Worm (Caenorhabditis elegans) whole organism, mixed stage, embryonic: Measurements from ENCODE around the gene tpra-1.

Source experiments
- bed-3 ChIP-seq: fragments of 200-800 bp; sonication (Bioruptor generic); optimal IDR thresholded peaks from 3 replicates; lab custom pipeline; 2018; ENCODE audit warnings: mild to moderate bottlenecking, missing genetic modification characterization, moderate library complexity, missing compliant biosample characterization
- ceh-43 ChIP-seq: fragments of 200-800 bp; sonication (Bioruptor generic); optimal IDR thresholded peaks from 2 replicates; lab custom pipeline; 2018; ENCODE audit warnings: mild to moderate bottlenecking, missing genetic modification characterization, moderate library complexity, missing compliant biosample characterization
- ceh-83 ChIP-seq: fragments of 200-800 bp; sonication (Bioruptor generic); optimal IDR thresholded peaks from 2 replicates; lab custom pipeline; 2018; ENCODE audit warnings: mild to moderate bottlenecking, missing genetic modification characterization, missing compliant biosample characterization
- ces-1 ChIP-seq: fragments of 150-350 bp; optimal IDR thresholded peaks from 2 replicates; lab custom pipeline; 2014; ENCODE audit warnings: missing biosample characterization, missing genetic modification reagents, missing genetic modification characterization
- cnd-1 ChIP-seq: fragments of 200-800 bp; sonication (Bioruptor generic); optimal IDR thresholded peaks from 2 replicates; lab custom pipeline; 2018; ENCODE audit warnings: mild to moderate bottlenecking, missing genetic modification characterization, missing compliant biosample characterization
- drap-1 ChIP-seq: fragments of 200-800 bp; sonication (Bioruptor generic); optimal IDR thresholded peaks from 3 replicates; lab custom pipeline; 2018; ENCODE audit warnings: mild to moderate bottlenecking, missing genetic modification characterization, missing compliant biosample characterization
- elt-3 ChIP-seq: fragments of 150-350 bp; optimal IDR thresholded peaks from 2 replicates; lab custom pipeline; 2014; ENCODE audit warnings: missing biosample characterization, missing genetic modification characterization
- flh-1 ChIP-seq: fragments of 200-800 bp; sonication (Bioruptor generic); optimal IDR thresholded peaks from 2 replicates; lab custom pipeline; 2018; ENCODE audit warnings: mild to moderate bottlenecking, missing genetic modification characterization, moderate library complexity, missing compliant biosample characterization
- ham-2 ChIP-seq: fragments of 200-800 bp; sonication (Bioruptor generic); optimal IDR thresholded peaks from 2 replicates; lab custom pipeline; 2018; ENCODE audit warnings: mild to moderate bottlenecking, missing genetic modification characterization, missing compliant biosample characterization
- lin-13 ChIP-seq: fragments of 150-350 bp; optimal IDR thresholded peaks from 2 replicates; lab custom pipeline; 2014; ENCODE audit warnings: missing biosample characterization, missing genetic modification characterization
- lin-32 ChIP-seq: fragments of 200-800 bp; sonication (Bioruptor generic); optimal IDR thresholded peaks from 2 replicates; lab custom pipeline; 2018; ENCODE audit warnings: mild to moderate bottlenecking, missing genetic modification characterization, missing compliant biosample characterization
- lsy-2 ChIP-seq: fragments of 150-350 bp; optimal IDR thresholded peaks from 2 replicates; lab custom pipeline; 2014; ENCODE audit warnings: missing biosample characterization, missing genetic modification characterization
- nhr-12 ChIP-seq: fragments of 150-350 bp; optimal IDR thresholded peaks from 2 replicates; lab custom pipeline; 2014; ENCODE audit warnings: missing biosample characterization, missing genetic modification characterization
- nhr-237 ChIP-seq: fragments of 150-350 bp; optimal IDR thresholded peaks from 2 replicates; lab custom pipeline; 2014; ENCODE audit warnings: missing biosample characterization, missing genetic modification characterization
- snpc-4 ChIP-seq: fragments of 150-350 bp; optimal IDR thresholded peaks from 2 replicates; lab custom pipeline; 2014; ENCODE audit warnings: missing biosample characterization, missing genetic modification characterization
- tbx-8 ChIP-seq: fragments of 200-800 bp; sonication (Bioruptor generic); optimal IDR thresholded peaks from 2 replicates; lab custom pipeline; 2018; ENCODE audit warnings: mild to moderate bottlenecking, missing genetic modification characterization, moderate library complexity, missing compliant biosample characterization
- unc-62 ChIP-seq: fragments of 150-350 bp; optimal IDR thresholded peaks from 2 replicates; lab custom pipeline; 2014; ENCODE audit warnings: missing biosample characterization, missing genetic modification reagents, missing genetic modification characterization

tpra-1 gene

DNA sequence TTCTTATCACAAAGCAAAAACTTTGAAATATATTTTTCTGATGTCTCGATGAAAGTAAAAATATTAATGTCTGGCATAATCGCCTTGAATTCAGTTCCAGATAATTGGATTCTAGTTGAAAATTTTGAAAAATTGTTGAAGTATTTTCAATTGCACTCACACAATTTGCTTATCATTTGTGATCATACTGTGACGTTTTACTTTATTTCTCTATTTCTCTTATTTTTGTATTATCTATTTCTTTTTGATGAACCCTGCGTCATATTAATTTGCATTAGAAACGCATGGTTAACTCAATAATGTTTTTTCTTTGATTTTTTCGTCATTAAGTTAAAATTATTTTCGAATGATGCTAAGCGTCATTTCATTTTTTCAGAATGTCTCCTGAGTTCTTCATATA lies 54.0 kb downstream of the tpra-1 start, which contains the start of gene C53D6.11:
Gene C53D6.11, plus strand, starts transcription at position 328 of the 400 bp plus-strand sequence.
- TF ChIP-seq elt-3 (tag; lab: Kevin White, UChicago) (no peak), nhr-237 (no peak), ham-2 (GFP tag; lab: Kevin White, UChicago) (no peak), ceh-83 (no peak), tbx-8 (GFP tag; lab: Kevin White, UChicago) (no peak), snpc-4 (tag; lab: Kevin White, UChicago) (no peak), cnd-1 (tag; lab: Kevin White, UChicago) (no peak), bed-3 (GFP tag; lab: Kevin White, UChicago) (no peak), drap-1 (GFP tag; lab: Kevin White, UChicago) (no peak), nhr-12 (no peak), ceh-43 (GFP tag; lab: Kevin White, UChicago) (no peak), lin-32 (no peak), lsy-2 (no peak), ces-1 (GFP tag; lab: Kevin White, UChicago) (no peak), flh-1 (GFP tag; lab: Kevin White, UChicago) (no peak), unc-62 (GFP tag; lab: Kevin White, UChicago) (no peak), lin-13 (no peak)
